Fruit fly (Drosophila melanogaster) whole organism, embryonic: ENCODE measurements around the gene Lcch3.

ENCODE experiments used
- BEAF-32 ChIP-seq: fragments of 200-800 bp; sonication (Bioruptor generic); optimal IDR thresholded peaks from 3 replicates; lab custom pipeline; 2017; ENCODE audit warnings: missing biosample characterization, missing genetic modification characterization, mild to moderate bottlenecking, moderate library complexity, missing genetic modification reagents
- Bgb ChIP-seq: fragments of 200-800 bp; sonication (Bioruptor generic); IDR thresholded peaks from 2 replicates; pipeline ENCODE4 v1.3.6; 2022; ENCODE audit warnings: missing biosample characterization, missing genetic modification characterization; ENCODE audit not compliant: partially characterized antibody
- CG10267 ChIP-seq: fragments of 200-800 bp; sonication (Bioruptor generic); optimal IDR thresholded peaks from 2 replicates; lab custom pipeline; 2018; ENCODE audit warnings: missing biosample characterization, mild to moderate bottlenecking, missing genetic modification characterization, moderate library complexity
- CG12391 ChIP-seq: fragments of 200-800 bp; sonication (Bioruptor generic); optimal IDR thresholded peaks from 3 replicates; lab custom pipeline; 2018; ENCODE audit warnings: missing biosample characterization, mild to moderate bottlenecking, missing genetic modification characterization, moderate library complexity
- CG14860 ChIP-seq: fragments of 200-800 bp; sonication (Bioruptor generic); IDR thresholded peaks from 3 replicates; pipeline ENCODE4 v1.3.6; 2022; ENCODE audit warnings: missing biosample characterization, missing genetic modification characterization; ENCODE audit not compliant: partially characterized antibody
- CG1529 ChIP-seq: fragments of 200-800 bp; sonication (Bioruptor generic); optimal IDR thresholded peaks from 3 replicates; lab custom pipeline; 2018; ENCODE audit warnings: missing biosample characterization, missing genetic modification characterization
- CG15514 ChIP-seq: fragments of 200-800 bp; sonication (Bioruptor generic); optimal IDR thresholded peaks from 3 replicates; lab custom pipeline; 2017; ENCODE audit warnings: missing biosample characterization, missing genetic modification characterization, mild to moderate bottlenecking, moderate library complexity, missing genetic modification reagents
- CG2889 ChIP-seq: fragments of 200-800 bp; sonication (Bioruptor generic); IDR thresholded peaks from 3 replicates; pipeline ENCODE4 v1.3.6; 2022; ENCODE audit warnings: missing biosample characterization, missing genetic modification characterization
- CG3281 ChIP-seq: fragments of 200-800 bp; sonication (Bioruptor generic); optimal IDR thresholded peaks from 3 replicates; lab custom pipeline; 2017; ENCODE audit warnings: missing biosample characterization, mild to moderate bottlenecking, missing genetic modification characterization
- CG34224 ChIP-seq: fragments of 200-800 bp; sonication (Bioruptor generic); IDR thresholded peaks from 3 replicates; pipeline ENCODE4 v1.3.6; 2022; ENCODE audit warnings: missing biosample characterization, missing genetic modification characterization; ENCODE audit not compliant: partially characterized antibody
- CG42726 ChIP-seq: fragments of 200-800 bp; sonication (Bioruptor generic); IDR thresholded peaks from 2 replicates; pipeline ENCODE4 v1.3.6; 2022; ENCODE audit warnings: missing biosample characterization, missing genetic modification characterization; ENCODE audit not compliant: partially characterized antibody
- CG7271 ChIP-seq: fragments of 200-800 bp; sonication (Bioruptor generic); optimal IDR thresholded peaks from 2 replicates; lab custom pipeline; 2018; ENCODE audit warnings: missing biosample characterization, mild to moderate bottlenecking, missing genetic modification characterization, moderate library complexity
- CG7357 ChIP-seq: fragments of 200-800 bp; sonication (Bioruptor generic); IDR thresholded peaks from 3 replicates; pipeline ENCODE4 v1.3.6; 2022; ENCODE audit warnings: missing biosample characterization, missing genetic modification characterization
- CG7556 ChIP-seq: fragments of 200-800 bp; sonication (Bioruptor generic); optimal IDR thresholded peaks from 2 replicates; lab custom pipeline; 2017; ENCODE audit warnings: missing biosample characterization, mild to moderate bottlenecking, missing genetic modification characterization
- CG9797 ChIP-seq: fragments of 200-800 bp; sonication (Bioruptor generic); optimal IDR thresholded peaks from 3 replicates; lab custom pipeline; 2018; ENCODE audit warnings: missing biosample characterization, mild to moderate bottlenecking, missing genetic modification characterization
- Dip3 ChIP-seq: fragments of 200-800 bp; sonication (Bioruptor generic); optimal IDR thresholded peaks from 3 replicates; lab custom pipeline; 2016; ENCODE audit warnings: missing biosample characterization, missing genetic modification characterization
- Doc3 ChIP-seq: fragments of 200-800 bp; sonication (Bioruptor generic); IDR thresholded peaks from 3 replicates; pipeline ENCODE4 v1.3.6; 2022; ENCODE audit warnings: missing biosample characterization, missing genetic modification characterization; ENCODE audit not compliant: partially characterized antibody
- E2f2 ChIP-seq: fragments of 200-800 bp; sonication (Bioruptor generic); IDR thresholded peaks from 2 replicates; pipeline ENCODE4 v1.3.6; 2022; ENCODE audit warnings: missing biosample characterization, missing genetic modification characterization
- HLH3B ChIP-seq: fragments of 200-800 bp; sonication (Bioruptor generic); IDR thresholded peaks from 2 replicates; pipeline ENCODE4 v1.3.6; 2022; ENCODE audit warnings: missing biosample characterization, missing genetic modification characterization
- HmgD ChIP-seq: fragments of 200-800 bp; sonication (Bioruptor generic); optimal IDR thresholded peaks from 3 replicates; lab custom pipeline; 2016; ENCODE audit warnings: missing biosample characterization, missing genetic modification characterization
- MBD-R2 ChIP-seq: fragments of 200-800 bp; sonication (Bioruptor generic); IDR thresholded peaks from 2 replicates; pipeline ENCODE4 v1.3.6; 2022; ENCODE audit warnings: missing biosample characterization, missing genetic modification characterization
- NfI ChIP-seq: fragments of 200-800 bp; sonication (Bioruptor generic); optimal IDR thresholded peaks from 3 replicates; lab custom pipeline; 2018; ENCODE audit warnings: missing biosample characterization, mild to moderate bottlenecking, missing genetic modification characterization, moderate library complexity
- Sry-δ ChIP-seq: fragments of 200-800 bp; sonication (Bioruptor generic); optimal IDR thresholded peaks from 2 replicates; lab custom pipeline; 2016; ENCODE audit warnings: missing biosample characterization, missing genetic modification characterization
- Xrp1 ChIP-seq: fragments of 200-800 bp; sonication (Bioruptor generic); IDR thresholded peaks from 2 replicates; pipeline ENCODE4 v1.3.6; 2022; ENCODE audit warnings: missing biosample characterization, missing genetic modification characterization
- abd-A ChIP-seq: fragments of 200-800 bp; sonication (Bioruptor generic); optimal IDR thresholded peaks from 3 replicates; lab custom pipeline; 2019; ENCODE audit warnings: missing biosample characterization, mild to moderate bottlenecking, missing genetic modification characterization, moderate library complexity
- al ChIP-seq: fragments of 200-800 bp; sonication (Bioruptor generic); IDR thresholded peaks from 2 replicates; pipeline ENCODE4 v1.3.6; 2022; ENCODE audit warnings: missing biosample characterization, missing genetic modification characterization
- ap ChIP-seq: fragments of 200-800 bp; sonication (Bioruptor generic); IDR thresholded peaks from 2 replicates; pipeline ENCODE4 v1.3.6; 2022; ENCODE audit warnings: missing biosample characterization, missing genetic modification characterization
- ato ChIP-seq: fragments of 200-800 bp; sonication (Bioruptor generic); IDR thresholded peaks from 2 replicates; pipeline ENCODE4 v1.3.6; 2022; ENCODE audit warnings: missing biosample characterization, missing genetic modification characterization; ENCODE audit not compliant: partially characterized antibody
- bigmax ChIP-seq: fragments of 200-800 bp; sonication (Bioruptor generic); optimal IDR thresholded peaks from 2 replicates; lab custom pipeline; 2018; ENCODE audit warnings: missing biosample characterization, mild to moderate bottlenecking, missing genetic modification characterization
- da ChIP-seq: fragments of 200-800 bp; sonication (Bioruptor generic); optimal IDR thresholded peaks from 2 replicates; lab custom pipeline; 2016; ENCODE audit warnings: missing biosample characterization, missing genetic modification characterization
- ftz-f1 ChIP-seq: fragments of 200-800 bp; sonication (Bioruptor generic); optimal IDR thresholded peaks from 2 replicates; lab custom pipeline; 2016; ENCODE audit warnings: missing biosample characterization, missing genetic modification characterization
- fu2 ChIP-seq: fragments of 200-800 bp; sonication (Bioruptor generic); optimal IDR thresholded peaks from 2 replicates; lab custom pipeline; 2016; ENCODE audit warnings: missing biosample characterization, missing genetic modification characterization
- gro ChIP-seq: fragments of 200-800 bp; sonication (Bioruptor generic); optimal IDR thresholded peaks from 2 replicates; lab custom pipeline; 2016; ENCODE audit warnings: missing biosample characterization, missing genetic modification characterization
- hb ChIP-seq: fragments of 200-800 bp; sonication (Bioruptor generic); IDR thresholded peaks from 3 replicates; pipeline ENCODE4 v1.3.6; 2022; ENCODE audit warnings: missing biosample characterization, missing genetic modification characterization; ENCODE audit not compliant: partially characterized antibody
- hbn ChIP-seq: fragments of 200-800 bp; sonication (Bioruptor generic); IDR thresholded peaks from 2 replicates; pipeline ENCODE4 v1.3.6; 2022; ENCODE audit warnings: missing biosample characterization, missing genetic modification characterization; ENCODE audit not compliant: partially characterized antibody
- jing ChIP-seq: fragments of 200-800 bp; sonication (Bioruptor generic); optimal IDR thresholded peaks from 2 replicates; lab custom pipeline; 2018; ENCODE audit warnings: missing biosample characterization, mild to moderate bottlenecking, missing genetic modification characterization
- knrl ChIP-seq: fragments of 200-800 bp; sonication (Bioruptor generic); IDR thresholded peaks from 3 replicates; pipeline ENCODE4 v1.3.6; 2022; ENCODE audit warnings: missing biosample characterization, missing genetic modification characterization; ENCODE audit not compliant: partially characterized antibody
- mam ChIP-seq: fragments of 200-800 bp; sonication (Bioruptor generic); optimal IDR thresholded peaks from 3 replicates; lab custom pipeline; 2016; ENCODE audit warnings: missing biosample characterization, missing genetic modification characterization
- mld ChIP-seq: fragments of 200-800 bp; sonication (Bioruptor generic); IDR thresholded peaks from 3 replicates; pipeline ENCODE4 v1.3.6; 2022; ENCODE audit warnings: missing biosample characterization, missing genetic modification characterization; ENCODE audit not compliant: partially characterized antibody
- pita ChIP-seq: fragments of 200-800 bp; sonication (Bioruptor generic); optimal IDR thresholded peaks from 2 replicates; lab custom pipeline; 2017; ENCODE audit warnings: missing biosample characterization, mild to moderate bottlenecking, missing genetic modification characterization
- row ChIP-seq: fragments of 200-800 bp; sonication (Bioruptor generic); IDR thresholded peaks from 3 replicates; pipeline ENCODE4 v1.3.6; 2022; ENCODE audit warnings: missing biosample characterization, missing genetic modification characterization
- sens ChIP-seq: fragments of 200-800 bp; sonication (Bioruptor generic); peaks from one replicate; lab custom pipeline; 2016; ENCODE audit warnings: missing biosample characterization, missing genetic modification characterization
- slbo ChIP-seq: fragments of 200-800 bp; sonication (Bioruptor generic); IDR thresholded peaks from 2 replicates; pipeline ENCODE4 v1.3.6; 2022; ENCODE audit warnings: missing biosample characterization, missing genetic modification characterization
- ssp ChIP-seq: fragments of 200-800 bp; sonication (Bioruptor generic); IDR thresholded peaks from 2 replicates; pipeline ENCODE4 v1.3.6; 2022; ENCODE audit warnings: missing biosample characterization, missing genetic modification characterization
- sug ChIP-seq: fragments of 200-800 bp; optimal IDR thresholded peaks from 2 replicates; lab custom pipeline; 2019; ENCODE audit warnings: missing biosample characterization, mild to moderate bottlenecking, missing genetic modification characterization, moderate library complexity
- tup ChIP-seq: fragments of 200-800 bp; sonication (Bioruptor generic); optimal IDR thresholded peaks from 2 replicates; lab custom pipeline; 2016; ENCODE audit warnings: missing biosample characterization, mild to moderate bottlenecking, missing genetic modification characterization, moderate library complexity
- unc-4 ChIP-seq: fragments of 200-800 bp; sonication (Bioruptor generic); IDR thresholded peaks from 2 replicates; pipeline ENCODE4 v1.3.6; 2022; ENCODE audit warnings: missing biosample characterization, missing genetic modification characterization; ENCODE audit not compliant: partially characterized antibody
- vnd ChIP-seq: fragments of 200-800 bp; sonication (Bioruptor generic); IDR thresholded peaks from 3 replicates; pipeline ENCODE4 v1.3.6; 2022; ENCODE audit warnings: missing biosample characterization, missing genetic modification characterization; ENCODE audit not compliant: partially characterized antibody
- zf30C ChIP-seq: fragments of 200-800 bp; sonication (Bioruptor generic); optimal IDR thresholded peaks from 3 replicates; lab custom pipeline; 2018; ENCODE audit warnings: missing biosample characterization, mild to moderate bottlenecking, missing genetic modification characterization

Lcch3 gene

dm6 chrX:15887247-15887616 lies 37.7 kb upstream of the Lcch3 start, which contains the start of gene tay (continued):
- peak; percentile 79 for TF ChIP-seq row (GFP tag; lab: Robert Waterston, UW)
- TF ChIP-seq Bgb (GFP tag; lab: Robert Waterston, UW), result peak; percentile 84
- 0 out of 3 replicates have a peak, but pooled peaks have one; percentile 37 for TF ChIP-seq mld (GFP tag; lab: Robert Waterston, UW)
- TF ChIP-seq ato, result peak; percentile 81
- peak; percentile 32; the same call in 1 of the 2 replicates for TF ChIP-seq E2f2 (GFP tag; lab: Robert Waterston, UW)
- TF ChIP-seq Dip3 (GFP tag; lab: Kevin White, UChicago), result no peak
- TF ChIP-seq fu2, result no peak
- TF ChIP-seq CG34224 (GFP tag; lab: Robert Waterston, UW), result peak; percentile 28; the same call in 1 of the 3 replicates
- no peak for TF ChIP-seq abd-A
- TF ChIP-seq pita (GFP tag; lab: Kevin White, UChicago), result no peak
- peak; percentile 80 for TF ChIP-seq sens
- no peak for TF ChIP-seq NfI (GFP tag; lab: Kevin White, UChicago)
- TF ChIP-seq CG7556 (GFP tag; lab: Kevin White, UChicago), result no peak
- TF ChIP-seq CG2889, result no peak
- peak; percentile 63 for TF ChIP-seq CG42726 (GFP tag; lab: Robert Waterston, UW)
- no peak for TF ChIP-seq Xrp1
- peak; percentile 49 for TF ChIP-seq unc-4 (GFP tag; lab: Robert Waterston, UW)
- TF ChIP-seq BEAF-32 (GFP tag; lab: Kevin White, UChicago), result peak; percentile 81
- peak; percentile 95 for TF ChIP-seq ssp (GFP tag; lab: Robert Waterston, UW)
- TF ChIP-seq Sry-δ (GFP tag; lab: Kevin White, UChicago), result peak; percentile 91
- TF ChIP-seq vnd (GFP tag; lab: Robert Waterston, UW), result peak; percentile 63
- peak; percentile 10 for TF ChIP-seq HmgD (GFP tag; lab: Kevin White, UChicago)
- no peak for TF ChIP-seq da (GFP tag; lab: Kevin White, UChicago)
- TF ChIP-seq mam, result no peak
- TF ChIP-seq ap (GFP tag; lab: Robert Waterston, UW), result no peak
- TF ChIP-seq jing (GFP tag; lab: Kevin White, UChicago), result no peak
- peak; percentile 42; the same call in 1 of the 3 replicates for TF ChIP-seq hb (GFP tag; lab: Robert Waterston, UW)
- peak; percentile 31 for TF ChIP-seq sug (tag; lab: Kevin White, UChicago)
- TF ChIP-seq MBD-R2 (GFP tag; lab: Robert Waterston, UW), result 0 out of 2 replicates have a peak, but pooled peaks have one; percentile 8
- no peak for TF ChIP-seq CG3281
- peak; percentile 56 for TF ChIP-seq ftz-f1 (GFP tag; lab: Kevin White, UChicago)
- peak; percentile 38 for TF ChIP-seq CG9797
- TF ChIP-seq zf30C (GFP tag; lab: Kevin White, UChicago), result peak; percentile 38
- no peak for TF ChIP-seq gro (GFP tag; lab: Kevin White, UChicago)
- TF ChIP-seq CG1529 (GFP tag; lab: Kevin White, UChicago), result no peak
- TF ChIP-seq knrl (GFP tag; lab: Robert Waterston, UW), result peak; percentile 71
- TF ChIP-seq HLH3B (GFP tag; lab: Robert Waterston, UW), result no peak
- TF ChIP-seq CG14860 (GFP tag; lab: Robert Waterston, UW), result no peak; the same call in 2 of the 3 replicates
- TF ChIP-seq CG15514, result peak; percentile 80
- TF ChIP-seq bigmax, result peak; percentile 47
- 0 out of 2 replicates have a peak, but pooled peaks have one; percentile 11 for TF ChIP-seq al (GFP tag; lab: Robert Waterston, UW)
- TF ChIP-seq CG7357 (GFP tag; lab: Robert Waterston, UW), result peak; percentile 99
- TF ChIP-seq hbn (GFP tag; lab: Robert Waterston, UW), result peak; percentile 46
- no peak for TF ChIP-seq CG7271
- no peak for TF ChIP-seq CG12391 (tag; lab: Kevin White, UChicago)
- peak; percentile 62 for TF ChIP-seq slbo
- TF ChIP-seq CG10267 (tag; lab: Kevin White, UChicago), result peak; percentile 19
- no peak for TF ChIP-seq tup (GFP tag; lab: Kevin White, UChicago)
- no peak for TF ChIP-seq Doc3
